Fruit fly (Drosophila melanogaster): ENCODE measurements around the gene AhcyL2.

Gene AhcyL2

dm6 chr3R:16948667-16949066 lies 33.3 kb downstream of the AhcyL2 start (continued):
- TF ChIP-seq bowl (GFP tag; IDR thresholded peaks at IDR 0.05) (no peak), CG12104 (GFP tag; optimal IDR thresholded peaks at IDR 0.05) (no peak), phol (tag; optimal IDR thresholded peaks at IDR 0.05) (peak; percentile 99), Taf1 (GFP tag; IDR thresholded peaks at IDR 0.05) (no peak), lilli (GFP tag; optimal IDR thresholded peaks at IDR 0.05) (no peak), amos (GFP tag; IDR thresholded peaks at IDR 0.05; ENCODE audit: partially characterized antibody) (peak; percentile 20; the same call in 1 of the 2 replicates), H15 (GFP tag; IDR thresholded peaks at IDR 0.05) (0 out of 3 replicates have a peak, but pooled peaks have one; percentile 33), aop (GFP tag; IDR thresholded peaks at IDR 0.05) (no peak), lov (optimal IDR thresholded peaks at IDR 0.05) (no peak), lov (GFP tag; IDR thresholded peaks at IDR 0.05) (0 out of 3 replicates have a peak, but pooled peaks have one; percentile 26), danr (GFP tag; IDR thresholded peaks at IDR 0.05) (no peak), CG9437 (GFP tag; optimal IDR thresholded peaks at IDR 0.05) (no peak), cato (GFP tag; optimal IDR thresholded peaks at IDR 0.05; ENCODE audit: borderline replicate concordance) (no peak), CG16815 (GFP tag; optimal IDR thresholded peaks at IDR 0.05) (no peak), CG3847 (GFP tag; IDR thresholded peaks at IDR 0.05) (no peak), MESR4 (GFP tag; optimal IDR thresholded peaks at IDR 0.05) (no peak), tna (GFP tag; IDR thresholded peaks at IDR 0.05; ENCODE audit: partially characterized antibody) (peak; percentile 48), H2.0 (GFP tag; IDR thresholded peaks at IDR 0.05) (0 out of 2 replicates have a peak, but pooled peaks have one; percentile 4), Dp (GFP tag; optimal IDR thresholded peaks at IDR 0.05) (no peak), Blimp-1 (GFP tag; optimal IDR thresholded peaks at IDR 0.05) (no peak), Nf-YC (tag; optimal IDR thresholded peaks at IDR 0.05) (peak; percentile 96), nerfin-2 (GFP tag; IDR thresholded peaks at IDR 0.05; ENCODE audit: partially characterized antibody) (no peak), CG8281 (tag; optimal IDR thresholded peaks at IDR 0.05) (no peak), CG7987 (GFP tag; optimal IDR thresholded peaks at IDR 0.05) (no peak), CG43689 (GFP tag; IDR thresholded peaks at IDR 0.05) (no peak), CG4617 (GFP tag; optimal IDR thresholded peaks at IDR 0.05; ENCODE audit: borderline replicate concordance) (no peak), luna (GFP tag; optimal IDR thresholded peaks at IDR 0.05) (no peak), Atf-2 (GFP tag; optimal IDR thresholded peaks at IDR 0.05) (no peak), schlank (tag; optimal IDR thresholded peaks at IDR 0.05) (no peak), scrt (GFP tag; optimal IDR thresholded peaks at IDR 0.05) (no peak), Awh (GFP tag; IDR thresholded peaks at IDR 0.05) (peak; percentile 44; the same call in 1 of the 2 replicates), Myb (GFP tag; optimal IDR thresholded peaks at IDR 0.05) (no peak), CG4730 (GFP tag; IDR thresholded peaks at IDR 0.05) (no peak), Ets65A (GFP tag) (no peak), Dad (GFP tag; optimal IDR thresholded peaks at IDR 0.05) (no peak), CG34376 (GFP tag; optimal IDR thresholded peaks at IDR 0.05) (no peak), btn (GFP tag; optimal IDR thresholded peaks at IDR 0.05) (no peak), HmgD (GFP tag; optimal IDR thresholded peaks at IDR 0.05) (peak; percentile 71), gsb (GFP tag; IDR thresholded peaks at IDR 0.05) (no peak), klu (GFP tag; IDR thresholded peaks at IDR 0.05) (no peak), ato (GFP tag; IDR thresholded peaks at IDR 0.05; ENCODE audit: partially characterized antibody) (no peak), CG6791 (GFP tag; IDR thresholded peaks at IDR 0.05; ENCODE audit: partially characterized antibody) (peak; percentile 62; the same call in 1 of the 3 replicates), CG7786 (GFP tag; optimal IDR thresholded peaks at IDR 0.05) (no peak), CG10267 (tag; optimal IDR thresholded peaks at IDR 0.05) (no peak), PHDP (tag; optimal IDR thresholded peaks at IDR 0.05) (no peak), chn (GFP tag; optimal IDR thresholded peaks at IDR 0.05) (peak; percentile 17), CG8290 (GFP tag; optimal IDR thresholded peaks at IDR 0.05) (no peak), CG8290 (tag; optimal IDR thresholded peaks at IDR 0.05) (no peak), CG4328 (GFP tag; optimal IDR thresholded peaks at IDR 0.05) (no peak), CG7357 (GFP tag; IDR thresholded peaks at IDR 0.05) (0 out of 3 replicates have a peak, but pooled peaks have one; percentile 18), CG16813 (GFP tag; IDR thresholded peaks at IDR 0.05; ENCODE audit: partially characterized antibody) (no peak), CG11398 (GFP tag; optimal IDR thresholded peaks at IDR 0.05) (no peak)

All from whole organism, embryonic.